Fruit fly (Drosophila melanogaster) whole organism, embryonic: ENCODE measurements around the gene Plc21C.

Source experiments
- Aef1 ChIP-seq: fragments of 200-800 bp; sonication (Bioruptor generic); IDR thresholded peaks from 3 replicates; pipeline ENCODE4 v1.3.6; 2022; ENCODE audit warnings: missing biosample characterization, missing genetic modification characterization
- B-H2 ChIP-seq: fragments of 200-800 bp; sonication (Bioruptor generic); optimal IDR thresholded peaks from 2 replicates; lab custom pipeline; 2018; ENCODE audit warnings: missing biosample characterization, mild to moderate bottlenecking, missing genetic modification characterization
- CG10543 ChIP-seq: fragments of 200-800 bp; sonication (Bioruptor generic); optimal IDR thresholded peaks from 3 replicates; lab custom pipeline; 2017; ENCODE audit warnings: missing biosample characterization, mild to moderate bottlenecking, missing genetic modification characterization, moderate library complexity
- CG11093 ChIP-seq: fragments of 200-800 bp; sonication (Bioruptor generic); IDR thresholded peaks from 3 replicates; pipeline ENCODE4 v1.3.6; 2022; ENCODE audit warnings: missing biosample characterization, missing genetic modification characterization
- CG11504 ChIP-seq: fragments of 200-800 bp; sonication (Bioruptor generic); optimal IDR thresholded peaks from 3 replicates; lab custom pipeline; 2019; ENCODE audit warnings: missing biosample characterization, mild to moderate bottlenecking, missing genetic modification characterization, moderate library complexity
- CG12391 ChIP-seq: fragments of 200-800 bp; sonication (Bioruptor generic); optimal IDR thresholded peaks from 3 replicates; lab custom pipeline; 2018; ENCODE audit warnings: missing biosample characterization, mild to moderate bottlenecking, missing genetic modification characterization, moderate library complexity
- CG14667 ChIP-seq: fragments of 200-800 bp; sonication (Bioruptor generic); IDR thresholded peaks from 2 replicates; pipeline ENCODE4 v1.3.6; 2022; ENCODE audit warnings: missing biosample characterization, missing genetic modification characterization
- CG14860 ChIP-seq: fragments of 200-800 bp; sonication (Bioruptor generic); IDR thresholded peaks from 3 replicates; pipeline ENCODE4 v1.3.6; 2022; ENCODE audit warnings: missing biosample characterization, missing genetic modification characterization; ENCODE audit not compliant: partially characterized antibody
- CG15269 ChIP-seq: fragments of 200-800 bp; sonication (Bioruptor generic); optimal IDR thresholded peaks from 2 replicates; lab custom pipeline; 2018; ENCODE audit warnings: missing biosample characterization, mild to moderate bottlenecking, missing genetic modification characterization, moderate library complexity
- CG16815 ChIP-seq: fragments of 200-800 bp; sonication (Bioruptor generic); optimal IDR thresholded peaks from 3 replicates; lab custom pipeline; 2017; ENCODE audit warnings: missing biosample characterization, mild to moderate bottlenecking, missing genetic modification characterization
- CG18262 ChIP-seq: fragments of 200-800 bp; optimal IDR thresholded peaks from 3 replicates; lab custom pipeline; 2019; ENCODE audit warnings: missing biosample characterization, mild to moderate bottlenecking, missing genetic modification characterization, moderate library complexity
- CG2678 ChIP-seq: fragments of 200-800 bp; sonication (Bioruptor generic); optimal IDR thresholded peaks from 3 replicates; lab custom pipeline; 2019; ENCODE audit warnings: missing biosample characterization, mild to moderate bottlenecking, missing genetic modification characterization, moderate library complexity
- CG2712 ChIP-seq: fragments of 200-800 bp; optimal IDR thresholded peaks from 3 replicates; lab custom pipeline; 2019; ENCODE audit warnings: missing biosample characterization, mild to moderate bottlenecking, missing genetic modification characterization, moderate library complexity
- CG2875 ChIP-seq: fragments of 200-800 bp; sonication (Bioruptor generic); optimal IDR thresholded peaks from 2 replicates; lab custom pipeline; 2017; ENCODE audit warnings: missing biosample characterization, mild to moderate bottlenecking, missing genetic modification characterization, missing genetic modification reagents
- CG42726 ChIP-seq: fragments of 200-800 bp; sonication (Bioruptor generic); IDR thresholded peaks from 2 replicates; pipeline ENCODE4 v1.3.6; 2022; ENCODE audit warnings: missing biosample characterization, missing genetic modification characterization; ENCODE audit not compliant: partially characterized antibody
- CG4707 ChIP-seq: fragments of 200-800 bp; sonication (Bioruptor generic); optimal IDR thresholded peaks from 2 replicates; lab custom pipeline; 2018; ENCODE audit warnings: missing biosample characterization, mild to moderate bottlenecking, missing genetic modification characterization, moderate library complexity
- CG7839 ChIP-seq: fragments of 200-800 bp; sonication (Bioruptor generic); optimal IDR thresholded peaks from 3 replicates; lab custom pipeline; 2018; ENCODE audit warnings: missing biosample characterization, mild to moderate bottlenecking, missing genetic modification characterization, moderate library complexity
- CG8089 ChIP-seq: fragments of 200-800 bp; sonication (Bioruptor generic); optimal IDR thresholded peaks from 3 replicates; lab custom pipeline; 2016; ENCODE audit warnings: missing biosample characterization, missing genetic modification characterization
- CG8281 ChIP-seq: fragments of 200-800 bp; sonication (Bioruptor generic); optimal IDR thresholded peaks from 2 replicates; lab custom pipeline; 2018; ENCODE audit warnings: missing biosample characterization, mild to moderate bottlenecking, missing genetic modification characterization, moderate library complexity
- CG8924 ChIP-seq: fragments of 200-800 bp; optimal IDR thresholded peaks from 3 replicates; lab custom pipeline; 2019; ENCODE audit warnings: missing biosample characterization, mild to moderate bottlenecking, missing genetic modification characterization, moderate library complexity
- CG9817 ChIP-seq: fragments of 200-800 bp; sonication (Bioruptor generic); optimal IDR thresholded peaks from 2 replicates; lab custom pipeline; 2018; ENCODE audit warnings: missing biosample characterization, mild to moderate bottlenecking, missing genetic modification characterization, moderate library complexity
- CkIIα-i1 ChIP-seq: fragments of 200-800 bp; sonication (Bioruptor generic); IDR thresholded peaks from 2 replicates; pipeline ENCODE4 v1.3.6; 2022; ENCODE audit warnings: missing biosample characterization, missing genetic modification characterization
- CoRest ChIP-seq: fragments of 200-800 bp; sonication (Bioruptor generic); optimal IDR thresholded peaks from 3 replicates; lab custom pipeline; 2018; ENCODE audit warnings: missing biosample characterization, mild to moderate bottlenecking, missing genetic modification characterization, moderate library complexity
- Dip2 ChIP-seq: fragments of 200-800 bp; sonication (Bioruptor generic); IDR thresholded peaks from 2 replicates; pipeline ENCODE4 v1.3.6; 2022; ENCODE audit warnings: missing biosample characterization, missing genetic modification characterization
- Ets65A ChIP-seq: fragments of 200-800 bp; sonication (Bioruptor generic); peaks from one replicate; lab custom pipeline; 2016; ENCODE audit warnings: missing biosample characterization, missing genetic modification characterization
- H15 ChIP-seq: fragments of 200-800 bp; sonication (Bioruptor generic); IDR thresholded peaks from 3 replicates; pipeline ENCODE4 v1.3.6; 2022; ENCODE audit warnings: missing biosample characterization, missing genetic modification characterization
- HmgD ChIP-seq: fragments of 200-800 bp; sonication (Bioruptor generic); optimal IDR thresholded peaks from 3 replicates; lab custom pipeline; 2016; ENCODE audit warnings: missing biosample characterization, missing genetic modification characterization
- Lpt ChIP-seq: fragments of >200 bp; optimal IDR thresholded peaks from 2 replicates; lab custom pipeline; 2018; ENCODE audit warnings: missing biosample characterization, missing genetic modification characterization
- Myb ChIP-seq: fragments of 200-800 bp; sonication (Bioruptor generic); optimal IDR thresholded peaks from 2 replicates; lab custom pipeline; 2016; ENCODE audit warnings: missing biosample characterization, missing genetic modification characterization
- NK7.1 ChIP-seq: fragments of 200-800 bp; sonication (Bioruptor generic); optimal IDR thresholded peaks from 3 replicates; lab custom pipeline; 2016; ENCODE audit warnings: missing biosample characterization, missing genetic modification characterization
- Neu2 ChIP-seq: fragments of 200-800 bp; sonication (Bioruptor generic); optimal IDR thresholded peaks from 3 replicates; lab custom pipeline; 2016; ENCODE audit warnings: missing biosample characterization, missing genetic modification characterization, borderline replicate concordance
- Pdp1 ChIP-seq, 2 experiments: fragments of 200-800 bp; sonication (Bioruptor generic); optimal IDR thresholded peaks; 3 replicates each; lab custom pipeline; 2016; ENCODE audit warnings: missing biosample characterization in 2 of 2, missing genetic modification characterization in 2 of 2, mild to moderate bottlenecking in 1 of 2, moderate library complexity in 1 of 2
- Side ChIP-seq: fragments of 200-800 bp; sonication (Bioruptor generic); optimal IDR thresholded peaks from 2 replicates; lab custom pipeline; 2016; ENCODE audit warnings: missing biosample characterization, missing genetic modification characterization
- Sin3A ChIP-seq: fragments of >200 bp; optimal IDR thresholded peaks from 2 replicates; lab custom pipeline; 2018
- Sox100B ChIP-seq: fragments of 200-800 bp; sonication (Bioruptor generic); optimal IDR thresholded peaks from 3 replicates; lab custom pipeline; 2018; ENCODE audit warnings: missing biosample characterization, mild to moderate bottlenecking, missing genetic modification characterization
- YL-1 ChIP-seq: fragments of 200-800 bp; sonication (Bioruptor generic); optimal IDR thresholded peaks from 3 replicates; lab custom pipeline; 2017; ENCODE audit warnings: missing biosample characterization, mild to moderate bottlenecking, missing genetic modification characterization
- ab ChIP-seq: fragments of 200-800 bp; sonication (Bioruptor generic); optimal IDR thresholded peaks from 2 replicates; lab custom pipeline; 2016; ENCODE audit warnings: missing biosample characterization, missing genetic modification characterization
- abd-A ChIP-seq: fragments of 200-800 bp; sonication (Bioruptor generic); optimal IDR thresholded peaks from 3 replicates; lab custom pipeline; 2019; ENCODE audit warnings: missing biosample characterization, mild to moderate bottlenecking, missing genetic modification characterization, moderate library complexity
- az2 ChIP-seq: fragments of 200-800 bp; sonication (Bioruptor generic); optimal IDR thresholded peaks from 3 replicates; lab custom pipeline; 2016; ENCODE audit warnings: missing biosample characterization, missing genetic modification characterization
- br ChIP-seq: fragments of >200 bp; optimal IDR thresholded peaks from 2 replicates; lab custom pipeline; 2017
- btn ChIP-seq: fragments of 200-800 bp; sonication (Bioruptor generic); optimal IDR thresholded peaks from 2 replicates; lab custom pipeline; 2016; ENCODE audit warnings: missing biosample characterization, missing genetic modification characterization
- cad ChIP-seq: fragments of >200 bp; optimal IDR thresholded peaks from 2 replicates; lab custom pipeline; 2017; ENCODE audit warnings: missing biosample characterization, missing genetic modification characterization
- chn ChIP-seq: fragments of 200-800 bp; sonication (Bioruptor generic); optimal IDR thresholded peaks from 2 replicates; lab custom pipeline; 2016; ENCODE audit warnings: missing biosample characterization, missing genetic modification characterization
- dm ChIP-seq: fragments of 200-800 bp; sonication (Bioruptor generic); optimal IDR thresholded peaks from 3 replicates; lab custom pipeline; 2016; ENCODE audit warnings: missing biosample characterization, missing genetic modification characterization
- insv ChIP-seq, 2 experiments: fragments of 200-800 bp; sonication (Bioruptor generic); optimal IDR thresholded peaks; 3 replicates each; lab custom pipeline; 2016 to 2018; ENCODE audit warnings: missing biosample characterization in 2 of 2, missing genetic modification characterization in 2 of 2
- lov ChIP-seq, 2 experiments: fragments of 200-800 bp in 1 of 2; fragments of >200 bp in 1 of 2; sonication (Bioruptor generic) in 1 of 2; IDR thresholded peaks in 1 of 2; optimal IDR thresholded peaks in 1 of 2; 2 replicates in 1 of 2; 3 replicates in 1 of 2; pipeline versions ENCODE4 v1.3.6 to Lab custom; 2017 to 2022; ENCODE audit warnings: missing biosample characterization in 1 of 2, missing genetic modification characterization in 1 of 2
- nerfin-1 ChIP-seq: fragments of 200-800 bp; sonication (Bioruptor generic); optimal IDR thresholded peaks from 3 replicates; lab custom pipeline; 2019; ENCODE audit warnings: missing biosample characterization, mild to moderate bottlenecking, missing genetic modification characterization, moderate library complexity
- pita ChIP-seq: fragments of 200-800 bp; sonication (Bioruptor generic); optimal IDR thresholded peaks from 2 replicates; lab custom pipeline; 2017; ENCODE audit warnings: missing biosample characterization, mild to moderate bottlenecking, missing genetic modification characterization
- run ChIP-seq: fragments of 200-800 bp; sonication (Bioruptor generic); optimal IDR thresholded peaks from 3 replicates; lab custom pipeline; 2018; ENCODE audit warnings: missing biosample characterization, mild to moderate bottlenecking, missing genetic modification characterization

The Plc21C gene

dm6 chr2L:294452-295362 lies 11.0 kb upstream of the Plc21C start, which contains the start of the genes U2af38 and Stip1 (continued):
- TF ChIP-seq Pdp1 (GFP tag; optimal IDR thresholded peaks at IDR 0.05; lab: Kevin White, UChicago) (peak in 1 of 2 experiments; percentile 11), Ets65A (GFP tag; lab: Kevin White, UChicago) (no peak), YL-1 (GFP tag; lab: Kevin White, UChicago) (peak; percentile 84), cad (no peak), CG8281 (tag; lab: Kevin White, UChicago) (no peak), CG2712 (tag; lab: Kevin White, UChicago) (peak; percentile 48), CG14860 (GFP tag; lab: Robert Waterston, UW) (0 out of 3 replicates have a peak, but pooled peaks have one; percentile 27), az2 (GFP tag; lab: Kevin White, UChicago) (peak; percentile 1), Neu2 (GFP tag; lab: Kevin White, UChicago) (peak; percentile 54), H15 (no peak), HmgD (GFP tag; lab: Kevin White, UChicago) (no peak), abd-A (tag; lab: Kevin White, UChicago) (no peak), Lpt (GFP tag; lab: Kevin White, UChicago) (no peak), Side (no peak), ab (GFP tag; lab: Kevin White, UChicago) (no peak), B-H2 (GFP tag; lab: Kevin White, UChicago) (peak; percentile 80), CG12391 (peak; percentile 64), CG11093 (GFP tag; lab: Robert Waterston, UW) (no peak), CoRest (tag; lab: Kevin White, UChicago) (peak; percentile 29), CG16815 (no peak), CG2678 (tag; lab: Kevin White, UChicago) (peak; percentile 41), lov (optimal IDR thresholded peaks at IDR 0.05; lab: Kevin White, UChicago) (no peak), lov (GFP tag; IDR thresholded peaks at IDR 0.05; lab: Robert Waterston, UW) (no peak), Myb (peak; percentile 6), CG4707 (no peak), CG8924 (tag; lab: Kevin White, UChicago) (peak; percentile 47), btn (GFP tag; lab: Kevin White, UChicago) (no peak), chn (peak; percentile 21), br (lab: Kevin White, UChicago) (no peak), insv (GFP tag; optimal IDR thresholded peaks at IDR 0.05; lab: Kevin White, UChicago) (no peak), pita (peak; percentile 76), CG42726 (GFP tag; lab: Robert Waterston, UW) (0 out of 2 replicates have a peak, but pooled peaks have one; percentile 16), Aef1 (GFP tag; lab: Robert Waterston, UW) (no peak), CG8089 (GFP tag; lab: Kevin White, UChicago) (no peak), CG2875 (GFP tag; lab: Kevin White, UChicago) (no peak), CG10543 (peak; percentile 66), CG11504 (tag; lab: Kevin White, UChicago) (no peak), Sin3A (peak; percentile 38), CG7839 (tag; lab: Kevin White, UChicago) (peak; percentile 20), CG18262 (peak; percentile 47), CkIIα-i1 (GFP tag; lab: Robert Waterston, UW) (no peak), run (tag; lab: Kevin White, UChicago) (no peak), CG14667 (GFP tag; lab: Robert Waterston, UW) (no peak), Dip2 (GFP tag; lab: Robert Waterston, UW) (no peak), NK7.1 (GFP tag; lab: Kevin White, UChicago) (no peak), nerfin-1 (tag; lab: Kevin White, UChicago) (peak; percentile 7), CG9817 (tag; lab: Kevin White, UChicago) (peak; percentile 10), CG15269 (tag; lab: Kevin White, UChicago) (peak; percentile 34), Sox100B (GFP tag; lab: Kevin White, UChicago) (peak; percentile 24), dm (GFP tag; lab: Kevin White, UChicago) (peak; percentile 8)
